Fruit fly (Drosophila melanogaster) whole organism, embryonic: Measurements from ENCODE around the gene AnxB9.

Experiments
- B-H2 ChIP-seq: fragments of 200-800 bp; sonication (Bioruptor generic); optimal IDR thresholded peaks from 2 replicates; lab custom pipeline; 2018; ENCODE audit warnings: missing biosample characterization, mild to moderate bottlenecking, missing genetic modification characterization
- C15 ChIP-seq: fragments of 200-800 bp; sonication (Bioruptor generic); IDR thresholded peaks from 3 replicates; pipeline ENCODE4 v1.3.6; 2022; ENCODE audit warnings: missing biosample characterization, missing genetic modification characterization
- CG10274 ChIP-seq: fragments of 200-800 bp; sonication (Bioruptor generic); optimal IDR thresholded peaks from 3 replicates; lab custom pipeline; 2017; ENCODE audit warnings: missing biosample characterization, mild to moderate bottlenecking, missing genetic modification characterization
- CG11723 ChIP-seq: fragments of 200-800 bp; sonication (Bioruptor generic); optimal IDR thresholded peaks from 2 replicates; lab custom pipeline; 2017; ENCODE audit warnings: missing biosample characterization, mild to moderate bottlenecking, missing genetic modification characterization
- CG1233 ChIP-seq: fragments of 200-800 bp; sonication (Bioruptor generic); optimal IDR thresholded peaks from 4 replicates; lab custom pipeline; 2018; ENCODE audit warnings: missing biosample characterization, mild to moderate bottlenecking, missing genetic modification characterization
- CG12769 ChIP-seq: fragments of 200-800 bp; sonication (Bioruptor generic); optimal IDR thresholded peaks from 2 replicates; lab custom pipeline; 2019; ENCODE audit warnings: missing biosample characterization, mild to moderate bottlenecking, missing genetic modification characterization, moderate library complexity
- CG13123 ChIP-seq: fragments of 200-800 bp; sonication (Bioruptor generic); optimal IDR thresholded peaks from 2 replicates; lab custom pipeline; 2016; ENCODE audit warnings: missing biosample characterization, missing genetic modification characterization
- CG14710 ChIP-seq: fragments of 200-800 bp; sonication (Bioruptor generic); optimal IDR thresholded peaks from 3 replicates; lab custom pipeline; 2019; ENCODE audit warnings: missing biosample characterization, mild to moderate bottlenecking, missing genetic modification characterization, moderate library complexity
- CG15073 ChIP-seq: fragments of 200-800 bp; sonication (Bioruptor generic); optimal IDR thresholded peaks from 2 replicates; lab custom pipeline; 2016; ENCODE audit warnings: missing biosample characterization, missing genetic modification characterization
- CG17328 ChIP-seq: fragments of 200-800 bp; sonication (Bioruptor generic); IDR thresholded peaks from 2 replicates; pipeline ENCODE4 v1.3.6; 2022; ENCODE audit warnings: missing biosample characterization, missing genetic modification characterization
- CG17359 ChIP-seq: fragments of 200-800 bp; sonication (Bioruptor generic); optimal IDR thresholded peaks from 3 replicates; lab custom pipeline; 2018; ENCODE audit warnings: missing biosample characterization, mild to moderate bottlenecking, missing genetic modification characterization, moderate library complexity
- CG18764 ChIP-seq: fragments of 200-800 bp; sonication (Bioruptor generic); optimal IDR thresholded peaks from 3 replicates; lab custom pipeline; 2016; ENCODE audit warnings: missing biosample characterization, missing genetic modification characterization
- CG34376 ChIP-seq: fragments of 200-800 bp; sonication (Bioruptor generic); optimal IDR thresholded peaks from 2 replicates; lab custom pipeline; 2018; ENCODE audit warnings: missing biosample characterization, mild to moderate bottlenecking, missing genetic modification characterization
- CG3726 ChIP-seq: fragments of 200-800 bp; sonication (Bioruptor generic); IDR thresholded peaks from 3 replicates; pipeline ENCODE4, ENCODE4 v1.3.6; 2022; ENCODE audit warnings: missing biosample characterization, missing genetic modification characterization
- CG4404 ChIP-seq: fragments of 200-800 bp; sonication (Bioruptor generic); IDR thresholded peaks from 2 replicates; pipeline ENCODE4 v1.3.6; 2022; ENCODE audit warnings: missing biosample characterization, missing genetic modification characterization
- CG6854 ChIP-seq: fragments of 200-800 bp; sonication (Bioruptor generic); optimal IDR thresholded peaks from 3 replicates; lab custom pipeline; 2017; ENCODE audit warnings: missing biosample characterization, mild to moderate bottlenecking, missing genetic modification characterization
- CG7372 ChIP-seq: fragments of 200-800 bp; sonication (Bioruptor generic); IDR thresholded peaks from 2 replicates; pipeline ENCODE4 v1.3.6; 2022; ENCODE audit warnings: missing biosample characterization, missing genetic modification characterization
- CG8359 ChIP-seq: fragments of 200-800 bp; sonication (Bioruptor generic); optimal IDR thresholded peaks from 2 replicates; lab custom pipeline; 2017; ENCODE audit warnings: missing biosample characterization, mild to moderate bottlenecking, missing genetic modification characterization, borderline replicate concordance
- CG8765 ChIP-seq: fragments of 200-800 bp; sonication (Bioruptor generic); IDR thresholded peaks from 2 replicates; pipeline ENCODE4 v1.3.6; 2022; ENCODE audit warnings: missing biosample characterization, missing genetic modification characterization
- CG8924 ChIP-seq: fragments of 200-800 bp; optimal IDR thresholded peaks from 3 replicates; lab custom pipeline; 2019; ENCODE audit warnings: missing biosample characterization, mild to moderate bottlenecking, missing genetic modification characterization, moderate library complexity
- CrebB ChIP-seq: fragments of 200-800 bp; sonication (Bioruptor generic); optimal IDR thresholded peaks from 3 replicates; lab custom pipeline; 2018; ENCODE audit warnings: missing biosample characterization, mild to moderate bottlenecking, missing genetic modification characterization
- Dip3 ChIP-seq: fragments of 200-800 bp; sonication (Bioruptor generic); optimal IDR thresholded peaks from 3 replicates; lab custom pipeline; 2016; ENCODE audit warnings: missing biosample characterization, missing genetic modification characterization
- Ets65A ChIP-seq: fragments of 200-800 bp; sonication (Bioruptor generic); peaks from one replicate; lab custom pipeline; 2016; ENCODE audit warnings: missing biosample characterization, missing genetic modification characterization
- GATAe ChIP-seq: fragments of 200-800 bp; sonication (Bioruptor generic); conservative IDR thresholded peaks from 2 replicates; pipeline ENCODE4 v1.3.6; 2022; ENCODE audit warnings: missing biosample characterization, missing genetic modification characterization
- HLH4C ChIP-seq: fragments of 200-800 bp; sonication (Bioruptor generic); IDR thresholded peaks from 3 replicates; pipeline ENCODE4 v1.3.6; 2022; ENCODE audit warnings: missing biosample characterization, missing genetic modification characterization; ENCODE audit not compliant: partially characterized antibody
- HmgZ ChIP-seq: fragments of 200-800 bp; sonication (Bioruptor generic); optimal IDR thresholded peaks from 2 replicates; lab custom pipeline; 2018; ENCODE audit warnings: missing biosample characterization, mild to moderate bottlenecking, missing genetic modification characterization
- Hmr ChIP-seq: fragments of 200-800 bp; sonication (Bioruptor generic); optimal IDR thresholded peaks from 3 replicates; lab custom pipeline; 2017; ENCODE audit warnings: mild to moderate bottlenecking, missing biosample characterization, missing genetic modification reagents, missing genetic modification characterization
- MESR4 ChIP-seq: fragments of 200-800 bp; sonication (Bioruptor generic); optimal IDR thresholded peaks from 2 replicates; lab custom pipeline; 2018; ENCODE audit warnings: missing biosample characterization, mild to moderate bottlenecking, missing genetic modification characterization, moderate library complexity
- Med ChIP-seq: fragments of 200-800 bp; sonication (Bioruptor generic); peaks from one replicate; lab custom pipeline; 2016; ENCODE audit warnings: missing biosample characterization, missing genetic modification characterization, mild to moderate bottlenecking, inconsistent platforms, moderate library complexity
- Nf-YB ChIP-seq: fragments of 200-800 bp; sonication (Bioruptor generic); optimal IDR thresholded peaks from 3 replicates; lab custom pipeline; 2019; ENCODE audit warnings: missing biosample characterization, mild to moderate bottlenecking, missing genetic modification characterization, moderate library complexity
- Nf-YC ChIP-seq: fragments of 200-800 bp; optimal IDR thresholded peaks from 3 replicates; lab custom pipeline; 2019; ENCODE audit warnings: missing biosample characterization, mild to moderate bottlenecking, missing genetic modification characterization, moderate library complexity
- cg ChIP-seq: fragments of 200-800 bp; sonication (Bioruptor generic); optimal IDR thresholded peaks from 3 replicates; lab custom pipeline; 2019; ENCODE audit warnings: missing biosample characterization, mild to moderate bottlenecking, missing genetic modification characterization, moderate library complexity
- crol ChIP-seq: fragments of 200-800 bp; sonication (Bioruptor generic); IDR thresholded peaks from 2 replicates; pipeline ENCODE4 v1.3.6; 2022; ENCODE audit warnings: missing biosample characterization, missing genetic modification characterization
- eve ChIP-seq, 2 experiments: fragments of >200 bp; optimal IDR thresholded peaks; 2 replicates each; lab custom pipeline; 2017; ENCODE audit warnings: missing biosample characterization in 2 of 2, missing genetic modification characterization in 2 of 2
- grn ChIP-seq: fragments of 200-800 bp; sonication (Bioruptor generic); optimal IDR thresholded peaks from 3 replicates; lab custom pipeline; 2017; ENCODE audit warnings: missing biosample characterization, missing genetic modification characterization
- gsb-n ChIP-seq: fragments of 200-800 bp; sonication (Bioruptor generic); optimal IDR thresholded peaks from 3 replicates; lab custom pipeline; 2018; ENCODE audit warnings: missing biosample characterization, mild to moderate bottlenecking, missing genetic modification characterization
- jigr1 ChIP-seq: fragments of 200-800 bp; sonication (Bioruptor generic); IDR thresholded peaks from 3 replicates; pipeline ENCODE4 v1.3.6; 2022; ENCODE audit warnings: missing biosample characterization, missing genetic modification characterization
- klu ChIP-seq: fragments of 200-800 bp; sonication (Bioruptor generic); IDR thresholded peaks from 2 replicates; pipeline ENCODE4 v1.3.6; 2022; ENCODE audit warnings: missing biosample characterization, missing genetic modification characterization
- kni ChIP-seq: fragments of 200-800 bp; sonication (Bioruptor generic); optimal IDR thresholded peaks from 3 replicates; lab custom pipeline; 2017; ENCODE audit warnings: mild to moderate bottlenecking, missing biosample characterization, missing genetic modification reagents, missing genetic modification characterization
- mirr ChIP-seq: fragments of 200-800 bp; sonication (Bioruptor generic); optimal IDR thresholded peaks from 3 replicates; lab custom pipeline; 2018; ENCODE audit warnings: missing biosample characterization, mild to moderate bottlenecking, missing genetic modification characterization
- odd ChIP-seq: fragments of 200-800 bp; sonication (Bioruptor generic); optimal IDR thresholded peaks from 2 replicates; lab custom pipeline; 2017; ENCODE audit warnings: missing biosample characterization, mild to moderate bottlenecking, missing genetic modification characterization
- org-1 ChIP-seq: fragments of 200-800 bp; sonication (Bioruptor generic); optimal IDR thresholded peaks from 2 replicates; lab custom pipeline; 2017; ENCODE audit warnings: missing biosample characterization, missing genetic modification characterization
- ranshi ChIP-seq: fragments of 200-800 bp; sonication (Bioruptor generic); IDR thresholded peaks from 2 replicates; pipeline ENCODE4 v1.3.6; 2022; ENCODE audit warnings: missing biosample characterization, missing genetic modification characterization
- ro ChIP-seq: fragments of 200-800 bp; sonication (Bioruptor generic); IDR thresholded peaks from 2 replicates; pipeline ENCODE4 v1.3.6; 2022; ENCODE audit warnings: missing biosample characterization, missing genetic modification characterization
- sc ChIP-seq, 3 experiments: fragments of >200 bp in 2 of 3; fragments of 200-800 bp in 1 of 3; sonication (Bioruptor generic) in 1 of 3; optimal IDR thresholded peaks; 2 replicates in 2 of 3; 3 replicates in 1 of 3; lab custom pipeline; 2017; ENCODE audit warnings: mild to moderate bottlenecking in 1 of 3, missing biosample characterization in 1 of 3, missing genetic modification characterization in 1 of 3, missing genetic modification reagents in 1 of 3

AnxB9 gene

DNA sequence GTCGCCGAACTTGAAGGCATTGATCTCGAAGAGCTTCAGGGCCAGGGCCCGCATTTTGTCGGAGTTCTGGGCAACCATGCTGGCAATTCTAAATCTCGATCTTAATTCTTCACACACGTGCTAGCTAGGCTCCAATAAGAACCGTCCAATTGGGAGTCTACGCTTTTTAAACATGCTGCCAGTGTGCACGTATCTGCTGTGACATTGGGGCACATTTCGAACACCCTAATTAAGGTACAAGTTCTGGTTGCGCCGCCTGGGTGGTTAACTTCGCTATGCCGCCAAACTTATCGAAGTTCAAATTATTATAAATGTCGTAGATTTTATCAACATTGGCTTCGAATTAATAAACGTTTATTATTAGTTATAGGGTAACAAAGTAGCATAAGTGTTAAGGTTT, 8.1 kb downstream of the AnxB9 start, which contains the start of gene r-l (continued):
- TF ChIP-seq B-H2 (peak; percentile 17), Dip3 (GFP tag; lab: Kevin White, UChicago) (peak; percentile 15)
- TF ChIP-seq, all 482 proteins: peak for 93

DNA sequence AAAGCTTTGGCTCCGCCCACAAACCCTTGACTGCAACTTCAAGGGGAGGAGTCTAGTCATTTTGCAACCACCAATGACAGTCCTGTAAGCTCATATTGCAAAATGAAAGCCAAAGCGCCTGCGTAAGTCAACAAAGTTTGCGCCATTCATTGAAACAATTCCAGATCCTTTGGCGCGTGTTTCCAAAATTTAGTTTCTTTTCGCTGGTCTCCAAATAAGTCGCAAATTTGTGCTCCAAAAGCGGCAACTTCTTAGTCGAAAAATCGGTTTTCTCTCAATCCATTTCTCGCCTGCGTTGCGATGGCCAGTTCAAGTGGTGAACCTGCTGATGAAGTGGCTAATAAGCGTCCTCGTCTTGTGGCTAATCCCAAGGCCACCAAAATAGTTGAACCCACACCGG, 8.7 kb downstream of the AnxB9 start, which contains the start of gene dmrt93B:
Gene dmrt93B (plus strand): TSS at position 301 of the 400 bp plus-strand sequence.
- TF ChIP-seq CG8765 (GFP tag; lab: Robert Waterston, UW): no peak
- TF ChIP-seq CG6854: no peak
- peak; percentile 7 for TF ChIP-seq Nf-YB (GFP tag; lab: Kevin White, UChicago)

DNA sequence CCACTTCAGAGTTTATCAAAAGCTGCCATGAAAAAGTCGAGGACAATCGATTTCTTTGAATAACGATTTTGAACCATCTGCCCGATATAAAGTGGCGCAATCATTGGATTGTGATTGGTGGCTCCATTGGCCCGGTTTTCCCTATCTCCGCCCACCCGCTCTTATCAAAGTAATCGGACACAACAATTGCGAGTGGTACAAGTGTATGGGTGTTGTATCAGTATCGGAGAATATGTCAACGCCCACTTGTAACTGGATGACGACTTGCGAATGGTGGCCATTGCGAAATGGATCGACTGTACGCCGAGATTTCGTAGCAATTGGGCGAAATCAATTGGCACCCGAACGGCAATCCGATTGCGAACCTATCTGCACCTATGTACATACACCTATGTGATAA, 12.5 kb downstream of the AnxB9 start:
- TF ChIP-seq CG18764 (GFP tag; lab: Kevin White, UChicago) (no peak), mirr (GFP tag; lab: Kevin White, UChicago) (peak; percentile 13), Nf-YC (tag; lab: Kevin White, UChicago) (peak; percentile 92), cg (GFP tag; lab: Kevin White, UChicago) (peak; percentile 1), GATAe (GFP tag; lab: Robert Waterston, UW) (peak; percentile 57; the same call in 1 of the 2 replicates), CG11723 (GFP tag; lab: Kevin White, UChicago) (no peak), Nf-YB (GFP tag; lab: Kevin White, UChicago) (peak; percentile 89), Ets65A (peak; percentile 23)

DNA sequence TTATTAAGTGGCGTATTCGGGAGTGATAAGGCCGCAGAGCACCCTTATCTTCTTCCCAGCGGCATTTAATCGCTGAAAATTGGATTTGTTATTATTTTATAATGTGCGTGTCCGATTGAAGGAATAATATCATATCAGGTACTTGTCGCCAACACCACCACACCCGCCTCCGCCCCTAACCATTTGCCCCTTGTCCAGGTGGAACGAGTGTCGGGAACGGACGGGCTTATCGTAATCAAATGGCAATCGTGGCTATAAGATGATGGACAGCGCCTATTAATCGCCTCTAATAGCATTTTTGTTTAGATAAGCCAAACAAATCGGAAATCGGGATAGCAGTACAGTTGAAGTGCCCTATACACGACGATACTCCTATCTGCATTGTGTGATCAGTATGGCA, 13.2 kb downstream of the AnxB9 start:
- peak; percentile 90 for TF ChIP-seq mirr (GFP tag; lab: Kevin White, UChicago)
- TF ChIP-seq ro: no peak
- no peak for TF ChIP-seq HLH4C (GFP tag; lab: Robert Waterston, UW)
- TF ChIP-seq CrebB (tag; lab: Kevin White, UChicago): no peak
- TF ChIP-seq Med (GFP tag; lab: Kevin White, UChicago): peak; percentile 38
- no peak for TF ChIP-seq C15
- TF ChIP-seq CG1233: no peak
- TF ChIP-seq CG10274 (GFP tag; lab: Kevin White, UChicago): no peak
- TF ChIP-seq Hmr (GFP tag; lab: Kevin White, UChicago): no peak
- TF ChIP-seq CG15073 (GFP tag; lab: Kevin White, UChicago): no peak
- peak; percentile 53 for TF ChIP-seq HmgZ (tag; lab: Kevin White, UChicago)
- no peak for TF ChIP-seq CG3726 (GFP tag; lab: Robert Waterston, UW)
- no peak for TF ChIP-seq kni
- TF ChIP-seq MESR4 (GFP tag; lab: Kevin White, UChicago): no peak
- TF ChIP-seq CG8359 (GFP tag; lab: Kevin White, UChicago): no peak
- TF ChIP-seq odd (GFP tag; lab: Kevin White, UChicago): no peak
- TF ChIP-seq CG17359: no peak
- peak; percentile 99 for TF ChIP-seq grn (GFP tag; lab: Kevin White, UChicago)
- TF ChIP-seq ranshi (GFP tag; lab: Robert Waterston, UW): no peak
- no peak for TF ChIP-seq CG4404
- no peak for TF ChIP-seq CG7372 (GFP tag; lab: Robert Waterston, UW)
- no peak for TF ChIP-seq jigr1 (GFP tag; lab: Robert Waterston, UW)
- TF ChIP-seq CG12769 (tag; lab: Kevin White, UChicago): peak; percentile 94
- TF ChIP-seq CG34376: peak; percentile 84
- TF ChIP-seq gsb-n: no peak
- TF ChIP-seq CG17328 (GFP tag; lab: Robert Waterston, UW): no peak
- TF ChIP-seq sc (optimal IDR thresholded peaks at IDR 0.05; lab: Kevin White, UChicago): no peak
- no peak for TF ChIP-seq sc (GFP tag; optimal IDR thresholded peaks at IDR 0.05; lab: Kevin White, UChicago)
- TF ChIP-seq eve (GFP tag; optimal IDR thresholded peaks at IDR 0.05; lab: Kevin White, UChicago): no peak
- TF ChIP-seq CG13123 (GFP tag; lab: Kevin White, UChicago): no peak
- TF ChIP-seq klu (GFP tag; lab: Robert Waterston, UW): no peak
- no peak for TF ChIP-seq CG14710 (tag; lab: Kevin White, UChicago)
- no peak for TF ChIP-seq CG8924 (tag; lab: Kevin White, UChicago)
- peak; percentile 78; the same call in 1 of the 2 replicates for TF ChIP-seq crol (GFP tag; lab: Robert Waterston, UW)
- TF ChIP-seq org-1: no peak
